Worm (Caenorhabditis elegans) whole organism, L1 larva: Measurements from ENCODE around the gene atgl-1.

ENCODE experiments used
- C16A3.4 ChIP-seq: fragments of 150-350 bp; optimal IDR thresholded peaks from 2 replicates; lab custom pipeline; 2014; ENCODE audit warnings: missing biosample characterization, missing genetic modification characterization
- F16B12.6 ChIP-seq: fragments of 150-350 bp; optimal IDR thresholded peaks from 2 replicates; lab custom pipeline; 2014; ENCODE audit warnings: missing biosample characterization, missing genetic modification characterization
- aha-1 ChIP-seq: fragments of 150-350 bp; optimal IDR thresholded peaks from 2 replicates; lab custom pipeline; 2014; ENCODE audit warnings: missing biosample characterization, missing genetic modification characterization
- alr-1 ChIP-seq: fragments of 200-800 bp; sonication (Bioruptor generic); optimal IDR thresholded peaks from 2 replicates; lab custom pipeline; 2018; ENCODE audit warnings: borderline replicate concordance, mild to moderate bottlenecking, missing genetic modification characterization, missing compliant biosample characterization
- aly-2 ChIP-seq: fragments of 150-350 bp; optimal IDR thresholded peaks from 2 replicates; lab custom pipeline; 2014; ENCODE audit warnings: missing biosample characterization, missing genetic modification characterization
- ama-1 ChIP-seq: fragments of 150-350 bp; optimal IDR thresholded peaks from 2 replicates; lab custom pipeline; 2014
- blmp-1 ChIP-seq: fragments of 150-350 bp; optimal IDR thresholded peaks from 2 replicates; lab custom pipeline; 2014; ENCODE audit warnings: missing biosample characterization, missing genetic modification characterization
- ceh-63 ChIP-seq: fragments of 200-800 bp; sonication (Bioruptor generic); optimal IDR thresholded peaks from 2 replicates; lab custom pipeline; 2018; ENCODE audit warnings: mild to moderate bottlenecking, missing genetic modification characterization, missing compliant biosample characterization
- ceh-82 ChIP-seq, 3 experiments: fragments of 150-350 bp in 1 of 3; sonication (generic microtip) in 2 of 3; optimal IDR thresholded peaks; 2 replicates each; lab custom pipeline; 2014 to 2017; ENCODE audit warnings: missing biosample characterization in 3 of 3, missing genetic modification characterization in 3 of 3
- ceh-88 ChIP-seq: fragments of 200-800 bp; sonication (Bioruptor generic); IDR thresholded peaks from 2 replicates; pipeline ENCODE4 v1.3.6; 2022; ENCODE audit warnings: missing genetic modification characterization, missing compliant biosample characterization
- ces-1 ChIP-seq: fragments of 150-350 bp; optimal IDR thresholded peaks from 2 replicates; lab custom pipeline; 2014; ENCODE audit warnings: missing biosample characterization, missing genetic modification reagents, missing genetic modification characterization
- dpl-1 ChIP-seq, 3 experiments: fragments of 150-350 bp in 2 of 3; sonication (generic microtip) in 1 of 3; optimal IDR thresholded peaks; 2 replicates each; lab custom pipeline; 2014 to 2017; ENCODE audit warnings: missing biosample characterization in 3 of 3, missing genetic modification characterization in 3 of 3, missing genetic modification reagents in 3 of 3
- dsc-1 ChIP-seq: sonication (generic microtip); optimal IDR thresholded peaks from 2 replicates; lab custom pipeline; 2016; ENCODE audit warnings: mild to moderate bottlenecking, missing genetic modification characterization, missing compliant biosample characterization
- efl-3 ChIP-seq: fragments of 200-800 bp; sonication (Bioruptor generic); optimal IDR thresholded peaks from 2 replicates; lab custom pipeline; 2018; ENCODE audit warnings: mild to moderate bottlenecking, missing genetic modification characterization, missing compliant biosample characterization
- egl-13 ChIP-seq: sonication (generic microtip); optimal IDR thresholded peaks from 2 replicates; lab custom pipeline; 2016; ENCODE audit warnings: missing genotype, missing genetic modification reagents, missing genetic modification characterization, missing compliant biosample characterization
- egl-27 ChIP-seq, 2 experiments: fragments of 150-350 bp in 1 of 2; sonication (generic microtip); optimal IDR thresholded peaks; 3 replicates each; lab custom pipeline; 2017 to 2018; ENCODE audit warnings: missing biosample characterization in 2 of 2, missing genetic modification characterization in 2 of 2, missing genetic modification reagents in 2 of 2
- elt-2 ChIP-seq: sonication (generic microtip); optimal IDR thresholded peaks from 2 replicates; lab custom pipeline; 2016; ENCODE audit warnings: missing genetic modification characterization, mild to moderate bottlenecking, inconsistent platforms, missing compliant biosample characterization, missing genetic modification reagents
- ets-5 ChIP-seq: fragments of 200-800 bp; sonication (Bioruptor generic); IDR thresholded peaks from 2 replicates; pipeline ENCODE4 v1.3.6; 2022; ENCODE audit warnings: missing genetic modification characterization, missing compliant biosample characterization
- fkh-4 ChIP-seq: sonication (generic microtip); optimal IDR thresholded peaks from 2 replicates; lab custom pipeline; 2016; ENCODE audit warnings: missing compliant biosample characterization, missing genetic modification characterization, borderline replicate concordance
- fkh-8 ChIP-seq: sonication (generic microtip); optimal IDR thresholded peaks from 2 replicates; lab custom pipeline; 2016; ENCODE audit warnings: mild to moderate bottlenecking, missing genetic modification characterization, missing compliant biosample characterization
- grh-1 ChIP-seq: fragments of 200-800 bp; sonication (Bioruptor generic); IDR thresholded peaks from 2 replicates; pipeline ENCODE4 v1.3.6; 2022; ENCODE audit warnings: missing genetic modification reagents, missing genetic modification characterization, missing compliant biosample characterization
- hlh-17 ChIP-seq: fragments of 200-800 bp; sonication (Bioruptor generic); optimal IDR thresholded peaks from 2 replicates; lab custom pipeline; 2018; ENCODE audit warnings: missing genetic modification characterization, mild to moderate bottlenecking, missing compliant biosample characterization, moderate library complexity, borderline replicate concordance
- hpl-2 ChIP-seq: fragments of 150-350 bp; optimal IDR thresholded peaks from 2 replicates; lab custom pipeline; 2014; ENCODE audit warnings: missing biosample characterization, missing genetic modification reagents, missing genetic modification characterization
- irx-1 ChIP-seq: sonication (generic microtip); optimal IDR thresholded peaks from 2 replicates; lab custom pipeline; 2016; ENCODE audit warnings: missing genetic modification characterization, missing compliant biosample characterization
- isw-1 ChIP-seq: fragments of 200-800 bp; sonication (Bioruptor generic); IDR thresholded peaks from 2 replicates; pipeline ENCODE4 v1.3.6; 2022; ENCODE audit warnings: missing genetic modification characterization, missing compliant biosample characterization
- lin-13 ChIP-seq: fragments of 150-350 bp; optimal IDR thresholded peaks from 2 replicates; lab custom pipeline; 2014; ENCODE audit warnings: missing biosample characterization, missing genetic modification reagents, missing genetic modification characterization
- lin-14 ChIP-seq: fragments of 200-800 bp; sonication (Bioruptor generic); optimal IDR thresholded peaks from 2 replicates; lab custom pipeline; 2018; ENCODE audit warnings: mild to moderate bottlenecking, missing genetic modification characterization, moderate library complexity, missing compliant biosample characterization
- lsy-2 ChIP-seq, 2 experiments: fragments of 150-350 bp; optimal IDR thresholded peaks; 2 replicates each; lab custom pipeline; 2014; ENCODE audit warnings: missing biosample characterization in 2 of 2, missing genetic modification characterization in 2 of 2
- mdl-1 ChIP-seq, 2 experiments: fragments of 150-350 bp; optimal IDR thresholded peaks; 2 replicates each; lab custom pipeline; 2014 to 2017; ENCODE audit warnings: missing biosample characterization in 2 of 2, missing genetic modification characterization in 2 of 2, inconsistent platforms in 1 of 2
- mep-1 ChIP-seq: fragments of 150-350 bp; optimal IDR thresholded peaks from 2 replicates; lab custom pipeline; 2014; ENCODE audit warnings: missing biosample characterization, missing genetic modification characterization
- nhr-11 ChIP-seq: fragments of 150-350 bp; optimal IDR thresholded peaks from 2 replicates; lab custom pipeline; 2014; ENCODE audit warnings: missing biosample characterization, missing genetic modification characterization
- nhr-12 ChIP-seq: sonication (generic microtip); optimal IDR thresholded peaks from 2 replicates; lab custom pipeline; 2017; ENCODE audit warnings: missing biosample characterization, missing genetic modification characterization
- nhr-19 ChIP-seq: fragments of 200-800 bp; sonication (Bioruptor generic); conservative IDR thresholded peaks from 2 replicates; pipeline ENCODE4 v1.3.6; 2022; ENCODE audit warnings: missing genetic modification characterization, missing compliant biosample characterization
- nhr-20 ChIP-seq: sonication (generic microtip); optimal IDR thresholded peaks from 2 replicates; lab custom pipeline; 2016; ENCODE audit warnings: mild to moderate bottlenecking, missing genetic modification characterization, missing compliant biosample characterization
- nhr-237 ChIP-seq: fragments of 150-350 bp; optimal IDR thresholded peaks from 2 replicates; lab custom pipeline; 2014; ENCODE audit warnings: missing biosample characterization, missing genetic modification characterization
- nhr-71 ChIP-seq: sonication (generic microtip); optimal IDR thresholded peaks from 2 replicates; lab custom pipeline; 2016; ENCODE audit warnings: mild to moderate bottlenecking, missing genetic modification characterization, moderate library complexity, missing compliant biosample characterization
- nhr-85 ChIP-seq: sonication (generic microtip); peaks from one replicate; lab custom pipeline; 2016; ENCODE audit warnings: missing genetic modification characterization, inconsistent platforms, missing compliant biosample characterization
- pag-3 ChIP-seq: sonication (generic microtip); optimal IDR thresholded peaks from 2 replicates; lab custom pipeline; 2017; ENCODE audit warnings: missing genetic modification characterization, mild to moderate bottlenecking, missing compliant biosample characterization, antibody characterized with exemption, borderline replicate concordance; ENCODE audit not compliant: insufficient read depth
- pax-3 ChIP-seq: fragments of 200-800 bp; sonication (Bioruptor generic); optimal IDR thresholded peaks from 2 replicates; lab custom pipeline; 2018; ENCODE audit warnings: mild to moderate bottlenecking, missing genetic modification characterization, moderate library complexity, missing compliant biosample characterization
- rnt-1 ChIP-seq: sonication (generic microtip); optimal IDR thresholded peaks from 2 replicates; lab custom pipeline; 2016; ENCODE audit warnings: mild to moderate bottlenecking, missing genetic modification characterization, moderate library complexity, missing compliant biosample characterization
- skn-1 ChIP-seq: fragments of 150-350 bp; optimal IDR thresholded peaks from 2 replicates; lab custom pipeline; 2014; ENCODE audit warnings: missing biosample characterization, missing genetic modification characterization
- snpc-4 ChIP-seq: fragments of 150-350 bp; optimal IDR thresholded peaks from 2 replicates; lab custom pipeline; 2014; ENCODE audit warnings: missing biosample characterization, missing genetic modification characterization
- snu-23 ChIP-seq: sonication (generic microtip); optimal IDR thresholded peaks from 2 replicates; lab custom pipeline; 2016; ENCODE audit warnings: missing genetic modification characterization, missing compliant biosample characterization
- sox-4 ChIP-seq: sonication (generic microtip); optimal IDR thresholded peaks from 2 replicates; lab custom pipeline; 2016; ENCODE audit warnings: missing genetic modification characterization, missing compliant biosample characterization
- swsn-7 ChIP-seq: sonication (generic microtip); optimal IDR thresholded peaks from 2 replicates; lab custom pipeline; 2016; ENCODE audit warnings: missing genetic modification characterization, missing compliant biosample characterization
- tbx-2 ChIP-seq: sonication (generic microtip); optimal IDR thresholded peaks from 2 replicates; lab custom pipeline; 2016; ENCODE audit warnings: missing genetic modification characterization, missing compliant biosample characterization
- unc-130 ChIP-seq: fragments of 150-350 bp; optimal IDR thresholded peaks from 2 replicates; lab custom pipeline; 2017; ENCODE audit warnings: missing biosample characterization, missing genetic modification characterization, inconsistent platforms
- unc-62 ChIP-seq: fragments of 150-350 bp; optimal IDR thresholded peaks from 2 replicates; lab custom pipeline; 2014; ENCODE audit warnings: missing biosample characterization, missing genetic modification reagents, missing genetic modification characterization
- unc-86 ChIP-seq: sonication (generic microtip); optimal IDR thresholded peaks from 2 replicates; lab custom pipeline; 2016; ENCODE audit warnings: missing genetic modification characterization, missing compliant biosample characterization
- unc-98 ChIP-seq: fragments of 200-800 bp; sonication (Bioruptor generic); IDR thresholded peaks from 2 replicates; pipeline ENCODE4 v1.3.6; 2022; ENCODE audit warnings: missing genetic modification characterization, missing compliant biosample characterization
- xbp-1 ChIP-seq: sonication (generic microtip); optimal IDR thresholded peaks from 2 replicates; lab custom pipeline; 2016; ENCODE audit warnings: missing genetic modification characterization, missing compliant biosample characterization
- zip-4 ChIP-seq: fragments of 200-800 bp; sonication (Bioruptor generic); optimal IDR thresholded peaks from 2 replicates; lab custom pipeline; 2018; ENCODE audit warnings: mild to moderate bottlenecking, missing genetic modification characterization, moderate library complexity, missing compliant biosample characterization
- ztf-4 ChIP-seq: fragments of 150-350 bp; optimal IDR thresholded peaks from 2 replicates; lab custom pipeline; 2014; ENCODE audit warnings: missing biosample characterization, missing genetic modification characterization

atgl-1 gene

DNA sequence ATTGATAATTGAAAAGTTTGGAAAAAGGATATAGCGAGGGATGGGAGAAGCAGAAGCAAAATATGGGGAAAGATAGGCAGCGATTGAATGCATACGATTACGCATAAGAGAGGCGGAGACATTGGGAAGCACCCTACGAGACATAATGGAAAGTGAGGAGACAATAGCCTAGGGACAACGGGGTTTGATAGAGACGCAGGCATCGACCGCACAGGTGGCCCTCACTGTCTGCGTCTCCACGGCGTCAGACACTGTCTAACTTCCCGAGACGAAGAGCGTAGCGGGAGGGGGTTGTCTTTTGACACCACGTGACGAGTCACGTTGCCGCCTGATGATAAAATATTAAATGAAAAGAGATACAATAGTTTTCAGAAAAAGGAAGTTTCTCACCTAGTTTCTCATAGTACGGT, 1.7 kb upstream of the atgl-1 start (continued):
- TF ChIP-seq aha-1 (peak; percentile 59), nhr-71 (peak; percentile 99), sox-4 (tag; lab: Kevin White, UChicago) (peak; percentile 80), rnt-1 (tag; lab: Kevin White, UChicago) (peak; percentile 92), skn-1 (peak; percentile 83), efl-3 (GFP tag; lab: Kevin White, UChicago) (peak; percentile 61), pax-3 (tag; lab: Kevin White, UChicago) (peak; percentile 88), pag-3 (tag; lab: Kevin White, UChicago) (no peak), ets-5 (GFP tag; lab: Robert Waterston, UW) (no peak), ceh-88 (peak; percentile 80), lsy-2 (tag; optimal IDR thresholded peaks at IDR 0.05; lab: Kevin White, UChicago) (peak; percentile 81 to 88), unc-130 (tag; lab: Kevin White, UChicago) (peak; percentile 83), snu-23 (GFP tag; lab: Kevin White, UChicago) (peak; percentile 95), swsn-7 (tag; lab: Kevin White, UChicago) (peak; percentile 96), nhr-237 (tag; lab: Kevin White, UChicago) (peak; percentile 22), snpc-4 (tag; lab: Kevin White, UChicago) (peak; percentile 73), hpl-2 (peak; percentile 22), unc-98 (peak; percentile 85), nhr-12 (tag; lab: Kevin White, UChicago) (no peak), alr-1 (tag; lab: Kevin White, UChicago) (no peak), C16A3.4 (no peak), ceh-82 (tag; optimal IDR thresholded peaks at IDR 0.05; lab: Kevin White, UChicago) (peak; percentile 72 to 87 (median 81)), egl-27 (tag; optimal IDR thresholded peaks at IDR 0.05; lab: Kevin White, UChicago) (peak; percentile 51 to 73), ama-1 (no peak), F16B12.6 (tag; lab: Kevin White, UChicago) (peak; percentile 31), irx-1 (peak; percentile 87), aly-2 (tag; lab: Kevin White, UChicago) (peak; percentile 69), mep-1 (tag; lab: Kevin White, UChicago) (peak; percentile 78), unc-62 (GFP tag; lab: Kevin White, UChicago) (no peak), dpl-1 (GFP tag; optimal IDR thresholded peaks at IDR 0.05; lab: Kevin White, UChicago) (peak; percentile 59 to 72 (median 69)), fkh-4 (tag; lab: Kevin White, UChicago) (peak; percentile 77), nhr-85 (tag; lab: Kevin White, UChicago) (peak; percentile 99), elt-2 (peak; percentile 95), blmp-1 (tag; lab: Kevin White, UChicago) (peak; percentile 54), ztf-4 (tag; lab: Kevin White, UChicago) (peak; percentile 89), xbp-1 (tag; lab: Kevin White, UChicago) (peak; percentile 91), tbx-2 (peak; percentile 96), egl-13 (tag; lab: Kevin White, UChicago) (peak; percentile 87), hlh-17 (GFP tag; lab: Kevin White, UChicago) (no peak), nhr-19 (GFP tag; lab: Robert Waterston, UW) (peak; percentile 96), zip-4 (peak; percentile 77), mdl-1 (tag; optimal IDR thresholded peaks at IDR 0.05; lab: Kevin White, UChicago) (peak; percentile 68 to 98), ces-1 (GFP tag; lab: Kevin White, UChicago) (no peak), nhr-11 (tag; lab: Kevin White, UChicago) (peak; percentile 85), nhr-20 (tag; lab: Kevin White, UChicago) (peak; percentile 98), lin-14 (GFP tag; lab: Kevin White, UChicago) (peak; percentile 98), lin-13 (GFP tag; lab: Kevin White, UChicago) (peak; percentile 63), isw-1 (GFP tag; lab: Robert Waterston, UW) (peak; percentile 87), grh-1 (peak; percentile 92), unc-86 (tag; lab: Kevin White, UChicago) (peak; percentile 93), dsc-1 (tag; lab: Kevin White, UChicago) (peak; percentile 91), fkh-8 (tag; lab: Kevin White, UChicago) (peak; percentile 92), ceh-63 (no peak)
